Fruit fly (Drosophila melanogaster) whole organism, prepupa: ENCODE data around the gene Fie.

Experiments used
- Blimp-1 ChIP-seq: fragments of 200-800 bp; sonication (Bioruptor generic); optimal IDR thresholded peaks from 3 replicates; lab custom pipeline; 2017; ENCODE audit warnings: missing biosample characterization, missing genetic modification characterization, mild to moderate bottlenecking, moderate library complexity, missing genetic modification reagents
- CG11294 ChIP-seq: fragments of 200-800 bp; sonication (Bioruptor generic); IDR thresholded peaks from 2 replicates; pipeline ENCODE4 v1.3.6; 2022; ENCODE audit warnings: missing biosample characterization, missing genetic modification characterization
- CG3919 ChIP-seq: fragments of 200-800 bp; sonication (Bioruptor generic); optimal IDR thresholded peaks from 3 replicates; lab custom pipeline; 2016; ENCODE audit warnings: missing biosample characterization, missing genetic modification characterization
- CG8119 ChIP-seq: fragments of 200-800 bp; sonication (Bioruptor generic); IDR thresholded peaks from 3 replicates; pipeline ENCODE4 v1.3.6; 2022; ENCODE audit warnings: missing biosample characterization, missing genetic modification characterization
- CG8632 ChIP-seq: fragments of 200-800 bp; sonication (Bioruptor generic); optimal IDR thresholded peaks from 3 replicates; lab custom pipeline; 2016; ENCODE audit warnings: missing biosample characterization, missing genetic modification characterization
- Hr39 ChIP-seq: fragments of 200-800 bp; sonication (Bioruptor generic); optimal IDR thresholded peaks from 2 replicates; lab custom pipeline; 2016; ENCODE audit warnings: missing biosample characterization, missing genetic modification characterization
- Lpt ChIP-seq: fragments of 200-800 bp; sonication (Bioruptor generic); optimal IDR thresholded peaks from 3 replicates; lab custom pipeline; 2016; ENCODE audit warnings: missing biosample characterization, missing genetic modification characterization
- Smox ChIP-seq: fragments of 200-800 bp; sonication (Bioruptor generic); optimal IDR thresholded peaks from 3 replicates; lab custom pipeline; 2016; ENCODE audit warnings: missing biosample characterization, missing genetic modification characterization
- Sox102F ChIP-seq: fragments of 200-800 bp; sonication (Bioruptor generic); optimal IDR thresholded peaks from 2 replicates; lab custom pipeline; 2016; ENCODE audit warnings: missing biosample characterization, mild to moderate bottlenecking, missing genetic modification characterization
- Sox15 ChIP-seq: fragments of 200-800 bp; sonication (Bioruptor generic); optimal IDR thresholded peaks from 3 replicates; lab custom pipeline; 2016; ENCODE audit warnings: missing biosample characterization, missing genetic modification characterization
- achi ChIP-seq: fragments of 200-800 bp; sonication (Bioruptor generic); optimal IDR thresholded peaks from 3 replicates; lab custom pipeline; 2016; ENCODE audit warnings: missing biosample characterization, missing genetic modification characterization
- fkh ChIP-seq: fragments of 200-800 bp; sonication (Bioruptor generic); optimal IDR thresholded peaks from 3 replicates; lab custom pipeline; 2017; ENCODE audit warnings: missing biosample characterization, mild to moderate bottlenecking, missing genetic modification characterization, moderate library complexity
- spab ChIP-seq: fragments of 200-800 bp; sonication (Bioruptor generic); optimal IDR thresholded peaks from 2 replicates; lab custom pipeline; 2017; ENCODE audit warnings: missing biosample characterization, mild to moderate bottlenecking, missing genetic modification characterization, missing genetic modification reagents
- ss ChIP-seq, 2 experiments: fragments of 200-800 bp; sonication (Bioruptor generic); optimal IDR thresholded peaks; 2 replicates in 1 of 2; 3 replicates in 1 of 2; lab custom pipeline; 2017 to 2018; ENCODE audit warnings: mild to moderate bottlenecking in 2 of 2, missing biosample characterization in 2 of 2, missing genetic modification characterization in 2 of 2, moderate library complexity in 1 of 2

dm6 chr3L:3905111-3905510 lies 12.7 kb downstream of the Fie start, which contains the start of gene ida:
- TF ChIP-seq Lpt (no peak), Sox15 (GFP tag; lab: Kevin White, UChicago) (no peak), Blimp-1 (no peak), ss (GFP tag; optimal IDR thresholded peaks at IDR 0.05; lab: Kevin White, UChicago) (no peak), CG3919 (GFP tag; lab: Kevin White, UChicago) (no peak), Smox (GFP tag; lab: Kevin White, UChicago) (no peak), achi (GFP tag; lab: Kevin White, UChicago) (no peak), CG8632 (GFP tag; lab: Kevin White, UChicago) (no peak), fkh (GFP tag; lab: Kevin White, UChicago) (peak; percentile 93), Sox102F (GFP tag; lab: Kevin White, UChicago) (no peak), CG11294 (GFP tag; lab: Robert Waterston, UW) (no peak), spab (GFP tag; lab: Kevin White, UChicago) (no peak), CG8119 (GFP tag; lab: Robert Waterston, UW) (no peak), Hr39 (GFP tag; lab: Kevin White, UChicago) (no peak)
